Fruit fly (Drosophila melanogaster) whole organism, embryonic: ENCODE data around the gene Adar.

Experiments
- BEAF-32 ChIP-seq: fragments of 200-800 bp; sonication (Bioruptor generic); optimal IDR thresholded peaks from 3 replicates; lab custom pipeline; 2017; ENCODE audit warnings: missing biosample characterization, missing genetic modification characterization, mild to moderate bottlenecking, moderate library complexity, missing genetic modification reagents
- Blimp-1 ChIP-seq: fragments of 200-800 bp; sonication (Bioruptor generic); optimal IDR thresholded peaks from 3 replicates; lab custom pipeline; 2018; ENCODE audit warnings: missing biosample characterization, missing genetic modification characterization, mild to moderate bottlenecking, moderate library complexity, missing genetic modification reagents
- CG10267 ChIP-seq: fragments of 200-800 bp; sonication (Bioruptor generic); optimal IDR thresholded peaks from 2 replicates; lab custom pipeline; 2018; ENCODE audit warnings: missing biosample characterization, mild to moderate bottlenecking, missing genetic modification characterization, moderate library complexity
- CG13894 ChIP-seq: fragments of 200-800 bp; sonication (Bioruptor generic); optimal IDR thresholded peaks from 3 replicates; lab custom pipeline; 2018; ENCODE audit warnings: missing biosample characterization, mild to moderate bottlenecking, missing genetic modification characterization, moderate library complexity
- CG14050 ChIP-seq: fragments of 200-800 bp; sonication (Bioruptor generic); IDR thresholded peaks from 3 replicates; pipeline ENCODE4 v1.3.6; 2022; ENCODE audit warnings: missing biosample characterization, missing genetic modification characterization
- CG14710 ChIP-seq: fragments of 200-800 bp; sonication (Bioruptor generic); optimal IDR thresholded peaks from 3 replicates; lab custom pipeline; 2019; ENCODE audit warnings: missing biosample characterization, mild to moderate bottlenecking, missing genetic modification characterization, moderate library complexity
- CG15269 ChIP-seq: fragments of 200-800 bp; sonication (Bioruptor generic); optimal IDR thresholded peaks from 2 replicates; lab custom pipeline; 2018; ENCODE audit warnings: missing biosample characterization, mild to moderate bottlenecking, missing genetic modification characterization, moderate library complexity
- CG1529 ChIP-seq: fragments of 200-800 bp; sonication (Bioruptor generic); optimal IDR thresholded peaks from 3 replicates; lab custom pipeline; 2018; ENCODE audit warnings: missing biosample characterization, missing genetic modification characterization
- CG15514 ChIP-seq: fragments of 200-800 bp; sonication (Bioruptor generic); optimal IDR thresholded peaks from 3 replicates; lab custom pipeline; 2017; ENCODE audit warnings: missing biosample characterization, missing genetic modification characterization, mild to moderate bottlenecking, moderate library complexity, missing genetic modification reagents
- CG1647 ChIP-seq: fragments of 200-800 bp; sonication (Bioruptor generic); optimal IDR thresholded peaks from 3 replicates; lab custom pipeline; 2016; ENCODE audit warnings: missing biosample characterization, missing genetic modification characterization
- CG16813 ChIP-seq: fragments of 200-800 bp; sonication (Bioruptor generic); IDR thresholded peaks from 3 replicates; pipeline ENCODE4 v1.3.6; 2022; ENCODE audit warnings: missing biosample characterization, missing genetic modification characterization; ENCODE audit not compliant: partially characterized antibody
- CG16863 ChIP-seq: fragments of 200-800 bp; sonication (Bioruptor generic); optimal IDR thresholded peaks from 3 replicates; lab custom pipeline; 2016; ENCODE audit warnings: missing biosample characterization, missing genetic modification characterization
- CG17829 ChIP-seq: fragments of 200-800 bp; optimal IDR thresholded peaks from 2 replicates; lab custom pipeline; 2019; ENCODE audit warnings: missing biosample characterization, mild to moderate bottlenecking, missing genetic modification characterization, moderate library complexity
- CG18599 ChIP-seq: fragments of 200-800 bp; sonication (Bioruptor generic); optimal IDR thresholded peaks from 3 replicates; lab custom pipeline; 2017; ENCODE audit warnings: missing biosample characterization, missing genetic modification characterization, mild to moderate bottlenecking, moderate library complexity, missing genetic modification reagents
- CG3163 ChIP-seq: fragments of 200-800 bp; sonication (Bioruptor generic); optimal IDR thresholded peaks from 3 replicates; lab custom pipeline; 2016; ENCODE audit warnings: missing biosample characterization, missing genetic modification characterization
- CG33557 ChIP-seq: fragments of 200-800 bp; sonication (Bioruptor generic); optimal IDR thresholded peaks from 2 replicates; lab custom pipeline; 2019; ENCODE audit warnings: missing biosample characterization, mild to moderate bottlenecking, missing genetic modification characterization, moderate library complexity
- CG42726 ChIP-seq: fragments of 200-800 bp; sonication (Bioruptor generic); IDR thresholded peaks from 2 replicates; pipeline ENCODE4 v1.3.6; 2022; ENCODE audit warnings: missing biosample characterization, missing genetic modification characterization; ENCODE audit not compliant: partially characterized antibody
- CG6654 ChIP-seq: fragments of 200-800 bp; sonication (Bioruptor generic); optimal IDR thresholded peaks from 2 replicates; lab custom pipeline; 2017; ENCODE audit warnings: missing biosample characterization, mild to moderate bottlenecking, missing genetic modification characterization
- CG6791 ChIP-seq: fragments of 200-800 bp; sonication (Bioruptor generic); IDR thresholded peaks from 3 replicates; pipeline ENCODE4 v1.3.6; 2022; ENCODE audit warnings: missing biosample characterization, missing genetic modification characterization; ENCODE audit not compliant: partially characterized antibody
- CG9797 ChIP-seq: fragments of 200-800 bp; sonication (Bioruptor generic); optimal IDR thresholded peaks from 3 replicates; lab custom pipeline; 2018; ENCODE audit warnings: missing biosample characterization, mild to moderate bottlenecking, missing genetic modification characterization
- CkIIα-i1 ChIP-seq: fragments of 200-800 bp; sonication (Bioruptor generic); IDR thresholded peaks from 2 replicates; pipeline ENCODE4 v1.3.6; 2022; ENCODE audit warnings: missing biosample characterization, missing genetic modification characterization
- Deaf1 ChIP-seq: fragments of 200-800 bp; optimal IDR thresholded peaks from 3 replicates; lab custom pipeline; 2019; ENCODE audit warnings: missing biosample characterization, mild to moderate bottlenecking, missing genetic modification characterization, moderate library complexity
- Dek ChIP-seq: fragments of 200-800 bp; sonication (Bioruptor generic); optimal IDR thresholded peaks from 3 replicates; lab custom pipeline; 2019; ENCODE audit warnings: missing biosample characterization, mild to moderate bottlenecking, missing genetic modification characterization, moderate library complexity
- Hand ChIP-seq: fragments of 200-800 bp; sonication (Bioruptor generic); optimal IDR thresholded peaks from 2 replicates; lab custom pipeline; 2017; ENCODE audit warnings: mild to moderate bottlenecking, missing biosample characterization, missing genetic modification reagents, missing genetic modification characterization
- Hey ChIP-seq: fragments of 200-800 bp; sonication (Bioruptor generic); optimal IDR thresholded peaks from 3 replicates; lab custom pipeline; 2018; ENCODE audit warnings: missing biosample characterization, mild to moderate bottlenecking, missing genetic modification characterization
- Hr51 ChIP-seq, 2 experiments: fragments of 200-800 bp; sonication (Bioruptor generic); optimal IDR thresholded peaks; 2 replicates in 1 of 2; 3 replicates in 1 of 2; lab custom pipeline; 2016 to 2018; ENCODE audit warnings: missing biosample characterization in 2 of 2, missing genetic modification characterization in 2 of 2, mild to moderate bottlenecking in 1 of 2, moderate library complexity in 1 of 2
- Hr78 ChIP-seq, 2 experiments: fragments of 200-800 bp in 1 of 2; fragments of >200 bp in 1 of 2; sonication (Bioruptor generic) in 1 of 2; optimal IDR thresholded peaks; 2 replicates each; lab custom pipeline; 2017 to 2019; ENCODE audit warnings: missing biosample characterization in 2 of 2, missing genetic modification characterization in 2 of 2, mild to moderate bottlenecking in 1 of 2, moderate library complexity in 1 of 2
- MESR4 ChIP-seq: fragments of 200-800 bp; sonication (Bioruptor generic); optimal IDR thresholded peaks from 2 replicates; lab custom pipeline; 2018; ENCODE audit warnings: missing biosample characterization, mild to moderate bottlenecking, missing genetic modification characterization, moderate library complexity
- Usf ChIP-seq: fragments of 200-800 bp; sonication (Bioruptor generic); optimal IDR thresholded peaks from 2 replicates; lab custom pipeline; 2017; ENCODE audit warnings: missing genotype, missing biosample characterization, missing genetic modification characterization
- bsh ChIP-seq, 2 experiments: fragments of 200-800 bp; sonication (Bioruptor generic); optimal IDR thresholded peaks; 2 replicates each; lab custom pipeline; 2017 to 2018; ENCODE audit warnings: mild to moderate bottlenecking in 2 of 2, missing biosample characterization in 2 of 2, missing genetic modification characterization in 2 of 2, moderate library complexity in 1 of 2
- btn ChIP-seq: fragments of 200-800 bp; sonication (Bioruptor generic); optimal IDR thresholded peaks from 2 replicates; lab custom pipeline; 2016; ENCODE audit warnings: missing biosample characterization, missing genetic modification characterization
- cg ChIP-seq: fragments of 200-800 bp; sonication (Bioruptor generic); optimal IDR thresholded peaks from 3 replicates; lab custom pipeline; 2019; ENCODE audit warnings: missing biosample characterization, mild to moderate bottlenecking, missing genetic modification characterization, moderate library complexity
- dmrt99B ChIP-seq: fragments of 200-800 bp; sonication (Bioruptor generic); optimal IDR thresholded peaks from 2 replicates; lab custom pipeline; 2018; ENCODE audit warnings: missing biosample characterization, mild to moderate bottlenecking, missing genetic modification characterization, moderate library complexity
- eve ChIP-seq, 2 experiments: fragments of >200 bp; optimal IDR thresholded peaks; 2 replicates each; lab custom pipeline; 2017; ENCODE audit warnings: missing biosample characterization in 2 of 2, missing genetic modification characterization in 2 of 2
- gro ChIP-seq: fragments of 200-800 bp; sonication (Bioruptor generic); optimal IDR thresholded peaks from 2 replicates; lab custom pipeline; 2016; ENCODE audit warnings: missing biosample characterization, missing genetic modification characterization
- h ChIP-seq: fragments of >200 bp; optimal IDR thresholded peaks from 2 replicates; lab custom pipeline; 2017
- hbn ChIP-seq: fragments of 200-800 bp; sonication (Bioruptor generic); IDR thresholded peaks from 2 replicates; pipeline ENCODE4 v1.3.6; 2022; ENCODE audit warnings: missing biosample characterization, missing genetic modification characterization; ENCODE audit not compliant: partially characterized antibody
- mld ChIP-seq: fragments of 200-800 bp; sonication (Bioruptor generic); IDR thresholded peaks from 3 replicates; pipeline ENCODE4 v1.3.6; 2022; ENCODE audit warnings: missing biosample characterization, missing genetic modification characterization; ENCODE audit not compliant: partially characterized antibody
- nerfin-2 ChIP-seq: fragments of 200-800 bp; sonication (Bioruptor generic); IDR thresholded peaks from 2 replicates; pipeline ENCODE4 v1.3.6; 2022; ENCODE audit warnings: missing biosample characterization, missing genetic modification characterization; ENCODE audit not compliant: partially characterized antibody
- nom ChIP-seq: fragments of 200-800 bp; sonication (Bioruptor generic); optimal IDR thresholded peaks from 2 replicates; lab custom pipeline; 2017; ENCODE audit warnings: missing biosample characterization, missing genetic modification characterization, mild to moderate bottlenecking, moderate library complexity, missing genetic modification reagents
- oc ChIP-seq: fragments of 200-800 bp; sonication (Bioruptor generic); optimal IDR thresholded peaks from 2 replicates; lab custom pipeline; 2018; ENCODE audit warnings: missing biosample characterization, mild to moderate bottlenecking, missing genetic modification characterization, moderate library complexity
- pnt ChIP-seq: fragments of 200-800 bp; sonication (Bioruptor generic); optimal IDR thresholded peaks from 3 replicates; lab custom pipeline; 2016; ENCODE audit warnings: missing biosample characterization, missing genetic modification characterization
- sens ChIP-seq: fragments of 200-800 bp; sonication (Bioruptor generic); peaks from one replicate; lab custom pipeline; 2016; ENCODE audit warnings: missing biosample characterization, missing genetic modification characterization
- slou ChIP-seq: fragments of 200-800 bp; sonication (Bioruptor generic); optimal IDR thresholded peaks from 3 replicates; lab custom pipeline; 2016; ENCODE audit warnings: missing biosample characterization, missing genetic modification characterization
- trh ChIP-seq: fragments of 200-800 bp; sonication (Bioruptor generic); optimal IDR thresholded peaks from 2 replicates; lab custom pipeline; 2016; ENCODE audit warnings: missing biosample characterization, missing genetic modification characterization
- tup ChIP-seq: fragments of 200-800 bp; sonication (Bioruptor generic); optimal IDR thresholded peaks from 2 replicates; lab custom pipeline; 2016; ENCODE audit warnings: missing biosample characterization, mild to moderate bottlenecking, missing genetic modification characterization, moderate library complexity
- vnd ChIP-seq: fragments of 200-800 bp; sonication (Bioruptor generic); IDR thresholded peaks from 3 replicates; pipeline ENCODE4 v1.3.6; 2022; ENCODE audit warnings: missing biosample characterization, missing genetic modification characterization; ENCODE audit not compliant: partially characterized antibody

Adar gene

dm6 chrX:1773532-1774346 lies at the start of gene Adar, which contains the start of gene prage (continued):
- TF ChIP-seq CG6791 (GFP tag; lab: Robert Waterston, UW) (peak; percentile 64; the same call in 1 of the 3 replicates), CG14050 (GFP tag; lab: Robert Waterston, UW) (no peak), nom (GFP tag; lab: Kevin White, UChicago) (no peak), Usf (GFP tag; lab: Kevin White, UChicago) (no peak), CG14710 (tag; lab: Kevin White, UChicago) (peak; percentile 2), CG16813 (GFP tag; lab: Robert Waterston, UW) (peak; percentile 75), CG6654 (GFP tag; lab: Kevin White, UChicago) (no peak), bsh (GFP tag; optimal IDR thresholded peaks at IDR 0.05; lab: Kevin White, UChicago) (no peak), Dek (tag; lab: Kevin White, UChicago) (no peak), slou (GFP tag; lab: Kevin White, UChicago) (no peak), trh (no peak), nerfin-2 (GFP tag; lab: Robert Waterston, UW) (peak; percentile 67), CG15514 (GFP tag; lab: Kevin White, UChicago) (peak; percentile 32), oc (tag; lab: Kevin White, UChicago) (no peak), CG15269 (tag; lab: Kevin White, UChicago) (no peak), CG18599 (GFP tag; lab: Kevin White, UChicago) (peak; percentile 12), CG1647 (no peak), eve (GFP tag; optimal IDR thresholded peaks at IDR 0.05; lab: Kevin White, UChicago) (no peak), CkIIα-i1 (GFP tag; lab: Robert Waterston, UW) (no peak), CG42726 (GFP tag; lab: Robert Waterston, UW) (peak; percentile 49; the same call in 1 of the 2 replicates), sens (GFP tag; lab: Kevin White, UChicago) (peak; percentile 81), CG1529 (GFP tag; lab: Kevin White, UChicago) (no peak), pnt (GFP tag; lab: Kevin White, UChicago) (no peak), Hand (GFP tag; lab: Kevin White, UChicago) (no peak), MESR4 (peak; percentile 66), hbn (GFP tag; lab: Robert Waterston, UW) (peak; percentile 73), btn (GFP tag; lab: Kevin White, UChicago) (no peak), Hr51 (GFP tag; optimal IDR thresholded peaks at IDR 0.05; lab: Kevin White, UChicago) (no peak), CG17829 (tag; lab: Kevin White, UChicago) (no peak), CG9797 (GFP tag; lab: Kevin White, UChicago) (no peak), Hr78 (GFP tag; optimal IDR thresholded peaks at IDR 0.05; lab: Kevin White, UChicago) (no peak), tup (GFP tag; lab: Kevin White, UChicago) (no peak), Hey (tag; lab: Kevin White, UChicago) (no peak), CG3163 (GFP tag; lab: Kevin White, UChicago) (no peak), BEAF-32 (GFP tag; lab: Kevin White, UChicago) (peak; percentile 77), CG13894 (tag; lab: Kevin White, UChicago) (no peak), CG16863 (GFP tag; lab: Kevin White, UChicago) (no peak), dmrt99B (tag; lab: Kevin White, UChicago) (no peak), vnd (GFP tag; lab: Robert Waterston, UW) (peak; percentile 73), Deaf1 (peak; percentile 88), h (lab: Kevin White, UChicago) (no peak), CG10267 (tag; lab: Kevin White, UChicago) (no peak), mld (GFP tag; lab: Robert Waterston, UW) (peak; percentile 43; the same call in 1 of the 3 replicates), cg (GFP tag; lab: Kevin White, UChicago) (peak; percentile 87), CG33557 (no peak), gro (no peak), Blimp-1 (no peak)
